Worm (Caenorhabditis elegans): Measurements from ENCODE around the gene clec-58.

Gene clec-58

DNA sequence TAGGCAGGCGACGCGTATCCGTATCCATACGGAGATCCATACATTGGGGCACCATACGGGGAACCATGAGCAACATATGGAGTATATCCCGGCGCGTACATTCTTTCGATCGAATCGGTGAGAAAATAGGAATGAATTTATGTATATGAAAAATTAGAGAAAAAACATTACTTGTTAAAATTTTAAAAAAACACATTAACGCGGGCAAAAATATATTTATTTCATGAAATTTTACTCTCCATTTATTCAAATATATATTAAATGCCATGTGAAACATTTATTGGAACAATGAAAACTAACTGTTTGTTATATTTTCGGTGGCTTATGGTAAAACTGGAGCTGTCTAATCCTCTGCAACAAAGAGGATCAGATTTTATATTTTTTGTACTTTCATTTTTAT, 4.1 kb downstream of the clec-58 start, which contains the start of gene ZK666.2 (continued):
- TF ChIP-seq C17E4.6 (GFP tag; IDR thresholded peaks at IDR 0.05) = no peak

- TF ChIP-seq lin-35 (GFP tag; optimal IDR thresholded peaks at IDR 0.05) (no peak), C17E4.6 (GFP tag; IDR thresholded peaks at IDR 0.05) (no peak), ztf-3 (GFP tag; optimal IDR thresholded peaks at IDR 0.05) (no peak), snpc-4 (GFP tag; optimal IDR thresholded peaks at IDR 0.05) (no peak), snpc-4 (tag; optimal IDR thresholded peaks at IDR 0.05) (no peak)
Observed at ce11 chrII:10471247-10471646, 4.7 kb downstream of the clec-58 start, which contains the start of gene ZK666.1. TSS of gene ZK666.1 (minus strand) at chrII:10471347.

DNA sequence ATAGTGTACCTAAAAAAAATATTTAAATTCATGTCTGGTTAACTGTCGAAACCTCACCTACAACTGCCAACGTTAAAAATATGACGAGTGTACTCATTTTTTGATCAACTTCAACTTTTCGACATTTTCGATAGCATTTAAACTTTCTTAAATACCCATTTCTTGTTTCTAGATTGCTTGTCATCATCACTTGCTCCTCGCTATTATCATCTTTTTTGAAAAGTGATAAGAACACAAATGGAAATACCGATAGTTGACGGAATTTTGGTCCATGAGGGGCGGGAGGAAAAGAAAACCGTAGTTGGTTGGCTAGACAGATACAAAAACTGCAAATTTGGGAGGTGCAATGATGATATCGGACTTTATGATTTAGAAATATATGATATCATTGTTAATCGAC, 5.8 kb downstream of the clec-58 start, which contains the start of gene clec-143:
TSS of gene clec-143 (minus strand) at position 139 of the 400 bp plus-strand sequence.
- TF ChIP-seq lin-40 (tag; optimal IDR thresholded peaks at IDR 0.05) = no peak
- TF ChIP-seq nhr-80 (tag; optimal IDR thresholded peaks at IDR 0.05) = peak; percentile 61

DNA sequence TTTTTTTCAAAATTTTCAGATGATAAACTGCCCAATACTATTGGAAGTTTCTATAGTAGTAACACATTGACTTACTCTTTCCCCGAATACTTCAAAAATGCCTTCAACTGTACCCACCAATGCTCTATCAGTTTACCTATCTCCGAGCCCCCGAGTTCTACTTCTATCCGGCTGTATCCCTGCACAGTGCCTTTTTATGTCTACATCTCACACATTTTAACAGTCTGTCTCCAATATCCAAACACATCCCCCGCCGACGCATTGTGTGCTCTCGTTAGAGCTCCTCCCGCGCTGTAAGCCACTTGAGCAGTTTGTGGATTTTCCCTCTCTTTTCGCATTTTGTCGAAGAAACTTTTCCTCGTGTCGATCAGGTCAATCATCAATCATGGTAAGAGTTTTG, 9.4 kb downstream of the clec-58 start, which contains the start of gene tnc-2:
TSS of gene tnc-2 (plus strand) at position 301 of the 400 bp plus-strand sequence.
- TF ChIP-seq bed-2 (GFP tag; IDR thresholded peaks at IDR 0.05) (no peak), rec-8 (tag; optimal IDR thresholded peaks at IDR 0.05) (no peak), nfya-2 (GFP tag; IDR thresholded peaks at IDR 0.05) (no peak), bed-1 (GFP tag; IDR thresholded peaks at IDR 0.05) (no peak), madf-10 (tag; optimal IDR thresholded peaks at IDR 0.05) (no peak), ztf-18 (tag; optimal IDR thresholded peaks at IDR 0.05) (no peak), hmg-1.2 (GFP tag; IDR thresholded peaks at IDR 0.05) (no peak), sea-2 (GFP tag; IDR thresholded peaks at IDR 0.05) (no peak), ceh-79 (tag; optimal IDR thresholded peaks at IDR 0.05) (no peak), hlh-12 (tag; optimal IDR thresholded peaks at IDR 0.05) (no peak), attf-6 (GFP tag; IDR thresholded peaks at IDR 0.05) (no peak), ztf-26 (tag; optimal IDR thresholded peaks at IDR 0.05) (no peak), T07F8.4 (tag; optimal IDR thresholded peaks at IDR 0.05) (no peak)

ce11 chrII:10464230-10464920, 11.6 kb downstream of the clec-58 start, which contains the start of the genes ZK673.6 and sdz-37:
TSS of gene ZK673.6 (minus strand) at chrII:10464330.
TSS of gene sdz-37 (plus strand) at chrII:10464870.
- TF ChIP-seq ztf-6 (GFP tag; IDR thresholded peaks at IDR 0.05) (no peak), athp-1 (tag; optimal IDR thresholded peaks at IDR 0.05) (no peak), zfh-2 (GFP tag; conservative IDR thresholded peaks at IDR 0.05) (no peak), F39B2.1 (GFP tag; IDR thresholded peaks at IDR 0.05) (no peak), chd-7 (tag; optimal IDR thresholded peaks at IDR 0.05) (no peak), F37B4.10 (GFP tag; IDR thresholded peaks at IDR 0.05) (no peak), ztf-3 (GFP tag; optimal IDR thresholded peaks at IDR 0.05) (no peak), lin-35 (GFP tag; optimal IDR thresholded peaks at IDR 0.05) (no peak), ceh-58 (GFP tag; IDR thresholded peaks at IDR 0.05) (no peak), mcd-1 (GFP tag; IDR thresholded peaks at IDR 0.05) (no peak), mes-4 (tag; optimal IDR thresholded peaks at IDR 0.05) (no peak), fkh-3 (tag; optimal IDR thresholded peaks at IDR 0.05) (no peak), snpc-4 (GFP tag; optimal IDR thresholded peaks at IDR 0.05) (no peak), snpc-4 (tag; optimal IDR thresholded peaks at IDR 0.05) (no peak), egl-44 (GFP tag; IDR thresholded peaks at IDR 0.05) (no peak), lsy-27 (tag; optimal IDR thresholded peaks at IDR 0.05; ENCODE audit: borderline replicate concordance, insufficient read depth) (no peak), lag-1 (GFP tag; IDR thresholded peaks at IDR 0.05) (no peak), madf-6 (GFP tag; IDR thresholded peaks at IDR 0.05) (no peak)
